Fruit fly (Drosophila melanogaster) whole organism, prepupa: Measurements from ENCODE around the gene vito.

Experiments
- Blimp-1 ChIP-seq: fragments of 200-800 bp; sonication (Bioruptor generic); optimal IDR thresholded peaks from 3 replicates; lab custom pipeline; 2017; ENCODE audit warnings: missing biosample characterization, missing genetic modification characterization, mild to moderate bottlenecking, moderate library complexity, missing genetic modification reagents
- CG10631 ChIP-seq: fragments of 200-800 bp; sonication (Bioruptor generic); optimal IDR thresholded peaks from 2 replicates; lab custom pipeline; 2016; ENCODE audit warnings: missing biosample characterization, missing genetic modification characterization
- CG10669 ChIP-seq: fragments of 200-800 bp; sonication (Bioruptor generic); optimal IDR thresholded peaks from 3 replicates; lab custom pipeline; 2018; ENCODE audit warnings: missing biosample characterization, mild to moderate bottlenecking, missing genetic modification characterization, moderate library complexity
- CG11762 ChIP-seq: fragments of 200-800 bp; sonication (Bioruptor generic); optimal IDR thresholded peaks from 3 replicates; lab custom pipeline; 2016; ENCODE audit warnings: missing biosample characterization, missing genetic modification characterization; ENCODE audit not compliant: insufficient read depth
- CG11902 ChIP-seq: fragments of 200-800 bp; sonication (Bioruptor generic); optimal IDR thresholded peaks from 3 replicates; lab custom pipeline; 2016; ENCODE audit warnings: missing biosample characterization, missing genetic modification characterization
- CG15336 ChIP-seq: fragments of 200-800 bp; sonication (Bioruptor generic); IDR thresholded peaks from 2 replicates; pipeline ENCODE4 v1.3.6; 2022; ENCODE audit warnings: missing biosample characterization, missing genetic modification characterization
- CG1621 ChIP-seq: fragments of 200-800 bp; sonication (Bioruptor generic); optimal IDR thresholded peaks from 3 replicates; lab custom pipeline; 2018; ENCODE audit warnings: missing biosample characterization, mild to moderate bottlenecking, missing genetic modification characterization
- CG16779 ChIP-seq: fragments of 200-800 bp; sonication (Bioruptor generic); optimal IDR thresholded peaks from 3 replicates; lab custom pipeline; 2017; ENCODE audit warnings: missing biosample characterization, mild to moderate bottlenecking, missing genetic modification characterization
- CG31627 ChIP-seq: fragments of 200-800 bp; sonication (Bioruptor generic); optimal IDR thresholded peaks from 3 replicates; lab custom pipeline; 2016; ENCODE audit warnings: missing biosample characterization, missing genetic modification characterization
- CG34406 ChIP-seq: fragments of 200-800 bp; sonication (Bioruptor generic); optimal IDR thresholded peaks from 3 replicates; lab custom pipeline; 2016; ENCODE audit warnings: missing biosample characterization, missing genetic modification characterization
- CG4318 ChIP-seq: fragments of 200-800 bp; sonication (Bioruptor generic); optimal IDR thresholded peaks from 3 replicates; lab custom pipeline; 2017; ENCODE audit warnings: missing biosample characterization, mild to moderate bottlenecking, missing genetic modification characterization
- CG6163 ChIP-seq: fragments of 200-800 bp; sonication (Bioruptor generic); IDR thresholded peaks from 3 replicates; pipeline ENCODE4 v1.3.6; 2022; ENCODE audit warnings: missing biosample characterization, missing genetic modification characterization
- CG6792 ChIP-seq: fragments of 200-800 bp; sonication (Bioruptor generic); optimal IDR thresholded peaks from 3 replicates; lab custom pipeline; 2016; ENCODE audit warnings: missing biosample characterization, missing genetic modification characterization
- CG6854 ChIP-seq: fragments of 200-800 bp; sonication (Bioruptor generic); optimal IDR thresholded peaks from 2 replicates; lab custom pipeline; 2017; ENCODE audit warnings: missing biosample characterization, mild to moderate bottlenecking, missing genetic modification characterization
- CG7368 ChIP-seq: fragments of 200-800 bp; sonication (Bioruptor generic); optimal IDR thresholded peaks from 3 replicates; lab custom pipeline; 2016; ENCODE audit warnings: missing biosample characterization, missing genetic modification characterization
- CG8119 ChIP-seq: fragments of 200-800 bp; sonication (Bioruptor generic); IDR thresholded peaks from 3 replicates; pipeline ENCODE4 v1.3.6; 2022; ENCODE audit warnings: missing biosample characterization, missing genetic modification characterization
- CG8319 ChIP-seq: fragments of 200-800 bp; sonication (Bioruptor generic); optimal IDR thresholded peaks from 3 replicates; lab custom pipeline; 2016; ENCODE audit warnings: missing biosample characterization, missing genetic modification characterization
- Eip75B ChIP-seq: fragments of 200-800 bp; sonication (Bioruptor generic); optimal IDR thresholded peaks from 3 replicates; lab custom pipeline; 2016; ENCODE audit warnings: missing biosample characterization, missing genetic modification characterization
- Eip78C ChIP-seq: fragments of 200-800 bp; sonication (Bioruptor generic); peaks from one replicate; lab custom pipeline; 2016; ENCODE audit warnings: missing biosample characterization, missing genetic modification characterization
- Ets21C ChIP-seq: fragments of 200-800 bp; sonication (Bioruptor generic); optimal IDR thresholded peaks from 3 replicates; lab custom pipeline; 2016; ENCODE audit warnings: missing biosample characterization, missing genetic modification characterization
- Ets96B ChIP-seq: fragments of 200-800 bp; optimal IDR thresholded peaks from 2 replicates; lab custom pipeline; 2019; ENCODE audit warnings: missing biosample characterization, mild to moderate bottlenecking, missing genetic modification characterization, moderate library complexity
- Gug ChIP-seq: fragments of 200-800 bp; sonication (Bioruptor generic); IDR thresholded peaks from 2 replicates; pipeline ENCODE4 v1.3.6; 2022; ENCODE audit warnings: missing biosample characterization, missing genetic modification characterization
- Hr38 ChIP-seq: sonication (Bioruptor generic); optimal IDR thresholded peaks from 2 replicates; lab custom pipeline; 2016; ENCODE audit warnings: missing biosample characterization, missing genetic modification characterization
- Hr4 ChIP-seq: fragments of 200-800 bp; sonication (Bioruptor generic); optimal IDR thresholded peaks from 3 replicates; lab custom pipeline; 2016; ENCODE audit warnings: missing biosample characterization, missing genetic modification characterization
- Lpt ChIP-seq: fragments of 200-800 bp; sonication (Bioruptor generic); optimal IDR thresholded peaks from 3 replicates; lab custom pipeline; 2016; ENCODE audit warnings: missing biosample characterization, missing genetic modification characterization
- Met ChIP-seq: fragments of 200-800 bp; sonication (Bioruptor generic); optimal IDR thresholded peaks from 3 replicates; lab custom pipeline; 2016; ENCODE audit warnings: missing biosample characterization, missing genetic modification characterization
- OdsH ChIP-seq: fragments of 200-800 bp; sonication (Bioruptor generic); optimal IDR thresholded peaks from 3 replicates; lab custom pipeline; 2016; ENCODE audit warnings: missing biosample characterization, missing genetic modification characterization
- Smox ChIP-seq: fragments of 200-800 bp; sonication (Bioruptor generic); optimal IDR thresholded peaks from 3 replicates; lab custom pipeline; 2016; ENCODE audit warnings: missing biosample characterization, missing genetic modification characterization
- Sox102F ChIP-seq: fragments of 200-800 bp; sonication (Bioruptor generic); optimal IDR thresholded peaks from 2 replicates; lab custom pipeline; 2016; ENCODE audit warnings: missing biosample characterization, mild to moderate bottlenecking, missing genetic modification characterization
- Sox14 ChIP-seq: fragments of 200-800 bp; sonication (Bioruptor generic); optimal IDR thresholded peaks from 3 replicates; lab custom pipeline; 2016; ENCODE audit warnings: missing biosample characterization, missing genetic modification characterization
- Sox15 ChIP-seq: fragments of 200-800 bp; sonication (Bioruptor generic); optimal IDR thresholded peaks from 3 replicates; lab custom pipeline; 2016; ENCODE audit warnings: missing biosample characterization, missing genetic modification characterization
- cyc ChIP-seq: fragments of 200-800 bp; sonication (Bioruptor generic); optimal IDR thresholded peaks from 3 replicates; lab custom pipeline; 2016; ENCODE audit warnings: missing biosample characterization, missing genetic modification characterization
- dac ChIP-seq: fragments of 200-800 bp; sonication (Bioruptor generic); optimal IDR thresholded peaks from 2 replicates; lab custom pipeline; 2017; ENCODE audit warnings: missing biosample characterization, mild to moderate bottlenecking, missing genetic modification characterization
- dsx ChIP-seq: fragments of 200-800 bp; optimal IDR thresholded peaks from 3 replicates; lab custom pipeline; 2019; ENCODE audit warnings: missing biosample characterization, mild to moderate bottlenecking, missing genetic modification characterization, moderate library complexity; ENCODE audit not compliant: poor library complexity, severe bottlenecking
- esn ChIP-seq: fragments of 200-800 bp; sonication (Bioruptor generic); optimal IDR thresholded peaks from 2 replicates; lab custom pipeline; 2016; ENCODE audit warnings: missing biosample characterization, mild to moderate bottlenecking, missing genetic modification characterization, moderate library complexity
- fd59A ChIP-seq: fragments of 200-800 bp; sonication (Bioruptor generic); optimal IDR thresholded peaks from 2 replicates; lab custom pipeline; 2017; ENCODE audit warnings: missing biosample characterization, mild to moderate bottlenecking, missing genetic modification characterization, missing genetic modification reagents
- fd85E ChIP-seq: fragments of 200-800 bp; sonication (Bioruptor generic); optimal IDR thresholded peaks from 3 replicates; lab custom pipeline; 2016; ENCODE audit warnings: missing biosample characterization, missing genetic modification characterization
- net ChIP-seq: fragments of 200-800 bp; sonication (Bioruptor generic); optimal IDR thresholded peaks from 3 replicates; lab custom pipeline; 2016; ENCODE audit warnings: missing biosample characterization, missing genetic modification characterization
- salr ChIP-seq, 2 experiments: fragments of 200-800 bp; sonication (Bioruptor generic); optimal IDR thresholded peaks; 3 replicates each; lab custom pipeline; 2016 to 2018; ENCODE audit warnings: missing biosample characterization in 2 of 2, missing genetic modification characterization in 2 of 2, mild to moderate bottlenecking in 1 of 2
- ss ChIP-seq, 2 experiments: fragments of 200-800 bp; sonication (Bioruptor generic); optimal IDR thresholded peaks; 2 replicates in 1 of 2; 3 replicates in 1 of 2; lab custom pipeline; 2017 to 2018; ENCODE audit warnings: mild to moderate bottlenecking in 2 of 2, missing biosample characterization in 2 of 2, missing genetic modification characterization in 2 of 2, moderate library complexity in 1 of 2
- svp ChIP-seq: fragments of 200-800 bp; sonication (Bioruptor generic); peaks from one replicate; lab custom pipeline; 2016; ENCODE audit warnings: missing biosample characterization, missing genetic modification characterization
- topi ChIP-seq: fragments of 200-800 bp; sonication (Bioruptor generic); optimal IDR thresholded peaks from 3 replicates; lab custom pipeline; 2016; ENCODE audit warnings: missing biosample characterization, missing genetic modification characterization
- vri ChIP-seq: fragments of 200-800 bp; sonication (Bioruptor generic); optimal IDR thresholded peaks from 3 replicates; lab custom pipeline; 2016; ENCODE audit warnings: missing biosample characterization, mild to moderate bottlenecking, missing genetic modification characterization

Gene vito

DNA sequence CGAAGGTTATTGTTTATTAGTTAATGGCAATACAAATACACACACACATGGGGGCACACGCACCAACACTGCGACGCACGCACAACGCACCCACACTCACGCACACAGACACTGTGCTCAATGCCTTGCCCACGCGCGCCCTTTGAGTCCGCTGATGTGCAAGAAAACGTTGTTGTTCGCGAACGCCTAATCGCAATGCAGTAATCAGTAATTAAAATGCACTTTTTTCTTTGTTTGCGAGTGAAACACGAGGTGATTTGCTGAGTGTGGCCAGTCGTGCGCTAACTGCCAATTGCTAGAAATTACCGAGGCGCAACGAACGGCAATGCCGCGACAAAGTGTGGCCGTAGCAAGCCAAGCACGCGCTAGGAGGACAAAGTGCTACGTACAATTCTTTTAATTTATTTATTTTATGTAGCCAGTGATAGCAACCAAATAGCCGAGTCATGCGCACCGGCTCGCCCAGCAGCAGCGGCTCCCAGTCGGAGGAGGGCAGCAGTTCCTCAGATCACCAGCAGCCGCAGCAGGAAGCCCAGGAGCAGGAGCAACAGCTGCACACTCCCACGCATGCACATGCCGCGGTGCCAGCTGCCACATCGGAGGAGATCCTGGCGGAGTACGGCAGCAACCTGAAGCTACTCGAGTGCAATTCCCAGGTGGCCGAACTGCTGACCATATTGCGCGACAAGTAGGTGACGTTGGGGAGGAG is 33.7 kb upstream of the vito start, which contains the start of the genes S6k and kri (continued):
- peak; percentile 16 for TF ChIP-seq cyc (GFP tag; lab: Kevin White, UChicago)
- TF ChIP-seq Ets21C (GFP tag; lab: Kevin White, UChicago): no peak
- peak; percentile 91 for TF ChIP-seq vri (GFP tag; lab: Kevin White, UChicago)
- peak; percentile 36 for TF ChIP-seq topi (GFP tag; lab: Kevin White, UChicago)
- no peak for TF ChIP-seq Met
- TF ChIP-seq esn (GFP tag; lab: Kevin White, UChicago): no peak
- no peak for TF ChIP-seq Hr4 (GFP tag; lab: Kevin White, UChicago)
- TF ChIP-seq, all 60 proteins: peak for 24

DNA sequence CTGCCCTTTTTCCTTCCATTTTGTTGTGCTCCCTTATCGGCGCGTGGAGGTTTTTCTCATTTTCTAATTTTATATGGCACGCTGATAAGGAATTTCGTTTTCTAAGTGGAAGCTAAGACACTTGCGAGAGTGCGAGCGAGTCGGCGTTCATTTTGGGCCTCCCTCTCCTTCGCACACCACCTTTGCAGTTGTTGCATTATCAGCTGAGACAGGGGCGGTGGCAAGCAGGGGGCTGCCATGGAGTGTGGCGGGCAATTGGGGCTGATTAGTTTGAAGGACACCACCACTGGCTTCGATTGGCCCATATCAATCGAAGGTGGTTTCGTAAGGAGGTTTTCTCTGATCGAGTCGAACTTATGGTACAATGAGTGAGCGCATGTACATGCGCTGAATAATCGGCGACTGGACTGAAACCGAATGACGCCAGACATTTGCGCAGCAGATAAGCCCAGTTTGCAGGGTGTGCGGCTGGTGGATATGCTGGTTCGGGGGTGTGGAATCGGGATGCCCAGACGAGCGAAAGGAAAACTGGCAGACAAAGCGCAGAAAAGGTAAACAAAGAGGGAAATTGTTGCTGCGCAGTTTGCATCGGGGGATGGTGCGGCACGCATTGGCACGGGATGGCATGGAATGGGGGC is 32.6 kb upstream of the vito start:
- no peak for TF ChIP-seq Hr4 (GFP tag; lab: Kevin White, UChicago)
- TF ChIP-seq dsx: no peak
- TF ChIP-seq net: no peak
- no peak for TF ChIP-seq CG6792 (GFP tag; lab: Kevin White, UChicago)
- TF ChIP-seq Sox14: peak; percentile 40
- TF ChIP-seq CG6163 (GFP tag; lab: Robert Waterston, UW): 0 out of 3 replicates have a peak, but pooled peaks have one; percentile 11
- no peak for TF ChIP-seq CG7368
- TF ChIP-seq Lpt (GFP tag; lab: Kevin White, UChicago): no peak
- TF ChIP-seq topi (GFP tag; lab: Kevin White, UChicago): no peak
- peak; percentile 33 for TF ChIP-seq vri (GFP tag; lab: Kevin White, UChicago)
- TF ChIP-seq svp (GFP tag; lab: Kevin White, UChicago): peak; percentile 55
- no peak for TF ChIP-seq esn (GFP tag; lab: Kevin White, UChicago)
- no peak for TF ChIP-seq CG8119 (GFP tag; lab: Robert Waterston, UW)
- no peak for TF ChIP-seq fd59A (GFP tag; lab: Kevin White, UChicago)
- no peak for TF ChIP-seq Gug (GFP tag; lab: Robert Waterston, UW)
- no peak for TF ChIP-seq CG4318 (GFP tag; lab: Kevin White, UChicago)
- no peak for TF ChIP-seq Smox (GFP tag; lab: Kevin White, UChicago)
- TF ChIP-seq dac: no peak
- TF ChIP-seq CG1621 (tag; lab: Kevin White, UChicago): no peak
- no peak for TF ChIP-seq CG11902
- TF ChIP-seq OdsH (GFP tag; lab: Kevin White, UChicago): no peak
- TF ChIP-seq CG16779 (tag; lab: Kevin White, UChicago): no peak
- no peak for TF ChIP-seq CG10631 (GFP tag; lab: Kevin White, UChicago)
- TF ChIP-seq CG11762 (GFP tag; lab: Kevin White, UChicago): no peak
- TF ChIP-seq CG34406: no peak
- TF ChIP-seq salr (GFP tag; optimal IDR thresholded peaks at IDR 0.05; lab: Kevin White, UChicago): no peak
- TF ChIP-seq CG10669 (GFP tag; lab: Kevin White, UChicago): no peak
- TF ChIP-seq CG8319 (GFP tag; lab: Kevin White, UChicago): no peak
- TF ChIP-seq Eip78C (GFP tag; lab: Kevin White, UChicago): peak; percentile 0
- no peak for TF ChIP-seq CG6854 (GFP tag; lab: Kevin White, UChicago)
- TF ChIP-seq ss (GFP tag; optimal IDR thresholded peaks at IDR 0.05; lab: Kevin White, UChicago): no peak
- no peak for TF ChIP-seq Hr38 (GFP tag; lab: Kevin White, UChicago)
- no peak for TF ChIP-seq Sox15 (GFP tag; lab: Kevin White, UChicago)
- no peak for TF ChIP-seq Eip75B
- TF ChIP-seq CG15336: no peak
- TF ChIP-seq Blimp-1: no peak
- no peak for TF ChIP-seq CG31627
- TF ChIP-seq fd85E (GFP tag; lab: Kevin White, UChicago): no peak
- TF ChIP-seq Ets21C (GFP tag; lab: Kevin White, UChicago): no peak
- TF ChIP-seq cyc (GFP tag; lab: Kevin White, UChicago): no peak
- no peak for TF ChIP-seq Sox102F
- no peak for TF ChIP-seq Ets96B (tag; lab: Kevin White, UChicago)
